Fruit fly (Drosophila melanogaster): ENCODE data around the gene Pvf3.

DNA sequence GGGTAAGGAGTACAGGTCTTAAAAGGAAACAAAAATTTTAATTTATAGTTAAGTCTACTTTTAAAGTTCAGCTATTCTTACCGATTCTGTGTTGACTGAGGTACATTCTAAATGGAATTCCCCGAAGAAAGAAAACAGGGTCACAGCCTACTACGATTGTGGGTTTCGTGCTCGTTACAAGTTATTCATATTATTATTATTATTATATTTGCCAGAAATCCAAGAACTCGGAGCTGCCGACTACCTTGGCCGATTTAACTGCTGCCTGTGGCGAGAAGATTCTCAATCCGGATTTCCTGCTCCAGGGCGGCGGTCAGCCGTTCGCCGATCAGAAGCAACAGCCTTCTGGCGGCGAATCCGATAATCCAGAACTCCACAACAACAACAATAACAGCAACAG is 96.7 kb downstream of the Pvf3 start, which contains the start of gene Mst27D:
- TF ChIP-seq CG8478 (optimal IDR thresholded peaks at IDR 0.05) (no peak), CTCF (optimal IDR thresholded peaks at IDR 0.05) (no peak)
